Fruit fly (Drosophila melanogaster): ENCODE measurements around the gene CG34284.

CG34284 gene

DNA sequence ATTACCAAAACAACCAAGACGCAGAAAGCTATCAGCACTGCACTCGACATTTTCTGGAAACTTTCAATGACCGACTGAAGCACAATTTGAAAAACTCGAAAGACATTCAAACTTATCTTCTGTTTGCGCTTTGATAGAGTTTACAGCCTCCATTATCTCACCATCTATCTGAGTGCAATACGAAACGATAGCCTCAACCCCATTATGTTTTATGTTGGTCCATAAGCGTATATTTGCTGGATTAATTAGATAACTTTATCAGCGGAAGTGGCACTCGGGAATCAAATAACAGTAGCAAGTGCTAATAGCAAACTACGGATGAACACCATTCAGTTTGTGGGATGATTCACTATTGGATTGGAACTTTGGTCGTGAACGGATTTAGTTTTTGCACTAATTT is at the start of gene CG34284:
Gene CG34284 (minus strand): TSS at position 76 of the 400 bp plus-strand sequence.
- no peak for TF ChIP-seq EcR (GFP tag; optimal IDR thresholded peaks at IDR 0.05)
- TF ChIP-seq usp (GFP tag; optimal IDR thresholded peaks at IDR 0.05), result no peak
- TF ChIP-seq CG8478 (optimal IDR thresholded peaks at IDR 0.05), result no peak
- TF ChIP-seq psq (optimal IDR thresholded peaks at IDR 0.05), result no peak
- TF ChIP-seq Dll (optimal IDR thresholded peaks at IDR 0.05), result no peak
- no peak for TF ChIP-seq pan (optimal IDR thresholded peaks at IDR 0.05)

- TF ChIP-seq psq (optimal IDR thresholded peaks at IDR 0.05) (no peak), CG8478 (optimal IDR thresholded peaks at IDR 0.05) (no peak), Dll (optimal IDR thresholded peaks at IDR 0.05) (no peak), EcR (GFP tag; optimal IDR thresholded peaks at IDR 0.05) (no peak), usp (GFP tag; optimal IDR thresholded peaks at IDR 0.05) (no peak), pan (optimal IDR thresholded peaks at IDR 0.05) (no peak)
Measured at dm6 chr3R:18949896-18950295, 47.2 kb upstream of the CG34284 start, which contains the start of gene CG43732. Gene CG43732, plus strand, starts transcription at chr3R:18950196.

DNA sequence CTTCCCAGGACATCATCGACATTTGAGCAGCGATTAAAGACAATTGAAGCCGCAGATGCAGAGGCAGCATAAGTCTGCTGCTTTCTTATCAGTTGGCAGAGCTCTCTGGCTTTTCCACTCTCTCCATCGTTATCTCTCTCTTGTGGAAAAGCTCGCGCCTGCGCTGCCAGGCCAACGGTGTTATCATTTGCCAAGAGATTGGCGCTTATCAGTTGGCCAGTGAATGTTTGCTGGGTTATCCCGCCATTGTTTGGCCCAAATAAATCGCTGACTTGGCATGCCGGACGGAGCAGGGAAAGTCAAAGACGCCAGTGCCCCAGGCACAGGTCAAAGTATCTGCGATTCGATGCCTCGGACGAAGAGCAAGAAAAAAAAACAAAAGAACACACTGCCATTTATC is 46.4 kb upstream of the CG34284 start:
- TF ChIP-seq Dll (optimal IDR thresholded peaks at IDR 0.05) (no peak), psq (optimal IDR thresholded peaks at IDR 0.05) (no peak), usp (GFP tag; optimal IDR thresholded peaks at IDR 0.05) (no peak), CG8478 (optimal IDR thresholded peaks at IDR 0.05) (no peak), pan (optimal IDR thresholded peaks at IDR 0.05) (no peak)

DNA sequence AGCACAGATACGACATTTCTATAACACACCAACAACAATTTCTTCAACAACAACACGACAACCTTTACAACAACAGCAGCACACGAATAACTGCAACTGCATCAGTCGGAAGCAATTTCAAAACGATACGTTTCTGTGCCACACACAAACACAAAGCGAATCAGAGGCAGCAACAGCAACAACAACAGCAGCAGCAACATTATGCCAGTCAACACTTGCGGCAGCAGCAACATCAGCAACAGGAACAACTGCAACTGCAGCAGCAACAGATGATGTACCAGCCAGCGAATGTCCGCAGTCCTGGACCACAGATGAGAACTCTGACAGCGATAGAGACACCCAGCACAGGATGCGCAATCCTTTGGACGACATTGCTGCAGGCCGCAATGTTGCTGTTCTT is 44.6 kb upstream of the CG34284 start:
- TF ChIP-seq EcR (GFP tag; optimal IDR thresholded peaks at IDR 0.05) (no peak), CG8478 (optimal IDR thresholded peaks at IDR 0.05) (no peak), psq (optimal IDR thresholded peaks at IDR 0.05) (no peak), Dll (optimal IDR thresholded peaks at IDR 0.05) (no peak), usp (GFP tag; optimal IDR thresholded peaks at IDR 0.05) (no peak), pan (optimal IDR thresholded peaks at IDR 0.05) (no peak)

DNA sequence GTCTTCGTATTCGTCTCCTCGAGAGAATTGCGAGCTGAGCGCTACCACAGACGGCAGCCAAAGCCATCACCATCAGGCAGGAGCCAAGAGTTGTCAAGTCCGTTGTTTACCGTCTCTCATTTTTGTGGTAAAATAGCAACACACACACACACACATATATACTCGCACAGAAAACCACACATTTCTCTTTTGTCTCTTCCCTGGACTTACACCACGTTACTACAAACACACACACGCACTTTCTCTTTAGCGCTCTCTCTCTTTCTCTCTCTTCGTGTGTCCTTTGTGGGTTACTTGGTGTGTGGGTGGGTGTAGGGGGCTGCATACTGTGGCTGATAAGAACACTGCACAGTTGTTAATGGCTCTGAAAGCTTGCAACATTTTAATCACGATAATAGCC is 29.0 kb upstream of the CG34284 start:
- TF ChIP-seq pan (optimal IDR thresholded peaks at IDR 0.05) (no peak), EcR (GFP tag; optimal IDR thresholded peaks at IDR 0.05) (no peak), Dll (optimal IDR thresholded peaks at IDR 0.05) (no peak), psq (optimal IDR thresholded peaks at IDR 0.05) (no peak), CG8478 (optimal IDR thresholded peaks at IDR 0.05) (no peak), usp (GFP tag; optimal IDR thresholded peaks at IDR 0.05) (no peak)

DNA sequence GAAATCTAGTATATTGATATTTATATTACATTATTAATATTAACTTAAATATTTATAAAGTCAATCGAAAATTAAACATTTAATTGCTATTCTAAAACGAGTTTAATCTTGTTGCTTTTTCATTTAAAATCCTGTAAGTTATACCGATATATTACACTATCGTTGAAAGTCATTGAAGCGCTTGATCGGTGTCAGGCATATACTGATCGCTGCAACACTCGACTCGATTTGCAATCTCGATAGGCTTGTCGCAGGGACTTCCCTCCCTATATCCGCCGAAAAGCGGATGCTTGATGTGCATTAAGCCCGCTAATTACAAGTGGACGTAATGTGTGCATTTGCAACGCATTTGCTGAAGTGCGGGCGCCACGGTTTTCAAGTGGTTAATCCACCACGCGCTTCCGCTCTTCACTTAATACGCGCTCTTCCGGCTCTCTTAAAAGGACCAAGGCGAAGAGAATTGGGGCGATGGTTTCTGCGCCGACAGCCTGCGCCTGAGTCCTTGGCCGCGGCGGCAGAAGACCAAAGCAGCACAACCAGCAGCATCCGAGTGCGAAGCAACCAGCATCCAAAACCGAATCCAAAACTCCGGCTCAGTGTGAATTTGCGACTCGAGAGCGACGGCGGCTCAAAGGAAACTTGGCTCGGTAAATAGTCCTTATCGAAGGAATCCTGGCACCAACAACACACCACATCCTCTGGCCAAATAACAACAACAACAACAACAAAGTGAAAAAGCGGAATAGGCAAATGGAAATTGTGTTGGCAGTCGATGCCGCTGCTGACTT is 26.4 kb upstream of the CG34284 start, which contains the start of gene CG42613:
Gene CG42613 (plus strand): TSS at position 279 of the 788 bp plus-strand sequence.
- TF ChIP-seq Dll (optimal IDR thresholded peaks at IDR 0.05) (peak; percentile 6), usp (GFP tag; optimal IDR thresholded peaks at IDR 0.05) (no peak)

- TF ChIP-seq psq (optimal IDR thresholded peaks at IDR 0.05), result no peak
- TF ChIP-seq pan (optimal IDR thresholded peaks at IDR 0.05), result no peak
- no peak for TF ChIP-seq usp (GFP tag; optimal IDR thresholded peaks at IDR 0.05)
- no peak for TF ChIP-seq Dll (optimal IDR thresholded peaks at IDR 0.05)
- no peak for TF ChIP-seq CG8478 (optimal IDR thresholded peaks at IDR 0.05)
- no peak for TF ChIP-seq EcR (GFP tag; optimal IDR thresholded peaks at IDR 0.05)
Measured at dm6 chr3R:18928346-18928917, 25.7 kb upstream of the CG34284 start, which contains the start of gene Mpc1. Gene Mpc1, minus strand, starts transcription at chr3R:18928659.

dm6 chr3R:18924636-18924977 is 21.9 kb upstream of the CG34284 start:
- TF ChIP-seq Dll (optimal IDR thresholded peaks at IDR 0.05), result no peak
- no peak for TF ChIP-seq psq (optimal IDR thresholded peaks at IDR 0.05)
- TF ChIP-seq EcR (GFP tag; optimal IDR thresholded peaks at IDR 0.05), result no peak
- no peak for TF ChIP-seq CG8478 (optimal IDR thresholded peaks at IDR 0.05)

DNA sequence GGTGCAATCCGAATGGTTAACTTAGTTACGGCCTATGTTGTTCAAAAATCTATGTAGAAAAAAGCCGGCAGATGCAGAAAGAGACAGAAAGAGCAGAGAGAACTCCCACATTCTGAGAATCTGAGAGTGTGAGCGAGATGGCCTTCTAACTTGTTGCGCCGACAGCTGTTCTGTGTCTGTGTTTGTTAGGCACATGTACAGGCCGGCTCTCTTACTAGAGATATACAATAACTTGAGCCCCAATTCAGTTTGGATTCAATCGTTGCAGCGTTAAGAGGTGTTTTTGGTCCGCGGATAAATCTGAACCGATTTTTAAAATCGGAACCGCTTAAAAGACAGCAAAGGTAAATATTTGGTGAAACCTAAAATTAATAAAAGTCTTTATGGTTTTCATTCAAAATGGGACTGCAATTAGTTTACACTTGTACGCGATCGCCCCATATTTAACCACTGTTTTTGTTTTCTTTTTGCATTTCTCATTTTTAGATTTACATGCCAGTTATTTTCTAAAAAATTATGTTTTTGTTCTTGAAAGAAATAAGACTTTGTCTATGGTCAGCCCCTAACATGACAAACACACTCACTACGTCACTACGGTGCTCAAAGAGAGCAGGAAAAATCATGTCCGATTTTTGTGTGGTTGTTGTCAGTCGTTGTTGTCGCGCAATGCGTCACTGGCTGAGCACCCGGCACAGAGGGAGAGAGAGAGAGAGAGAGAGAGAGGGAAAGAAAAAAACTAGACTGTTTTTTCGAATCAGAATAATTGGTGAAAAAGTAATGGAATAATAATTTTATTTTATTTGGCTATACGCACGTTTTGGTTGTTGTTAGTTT is 21.3 kb upstream of the CG34284 start:
- TF ChIP-seq pan (optimal IDR thresholded peaks at IDR 0.05) (no peak), CG8478 (optimal IDR thresholded peaks at IDR 0.05) (peak; percentile 70)

DNA sequence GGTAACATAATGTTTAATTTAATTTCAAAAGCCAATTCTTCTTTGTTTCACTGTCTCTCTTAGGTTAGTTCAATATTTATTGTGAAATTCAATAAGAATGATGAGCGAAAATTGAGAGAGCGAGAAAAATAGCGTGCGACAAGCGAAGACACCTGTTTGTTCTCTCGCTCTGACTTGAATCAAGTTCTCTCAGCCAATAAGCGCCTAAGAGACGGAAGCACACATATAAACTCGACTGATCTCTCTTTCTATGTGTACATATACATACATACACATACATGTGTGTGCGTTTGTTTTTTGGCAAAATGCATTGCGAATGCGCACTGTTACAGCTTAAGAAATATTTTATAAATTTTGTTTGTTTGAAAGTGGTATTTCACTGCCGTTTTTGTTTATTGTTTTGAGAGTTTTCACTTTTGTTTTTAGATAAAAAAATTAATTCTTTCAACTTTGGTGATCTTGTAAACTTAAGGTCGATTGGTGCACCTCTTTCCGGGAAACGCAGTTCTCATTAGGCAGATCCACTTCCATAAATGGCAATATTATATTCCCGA is 20.6 kb upstream of the CG34284 start:
- TF ChIP-seq EcR (GFP tag; optimal IDR thresholded peaks at IDR 0.05) (no peak), usp (GFP tag; optimal IDR thresholded peaks at IDR 0.05) (no peak), CG8478 (optimal IDR thresholded peaks at IDR 0.05) (peak; percentile 62)

DNA sequence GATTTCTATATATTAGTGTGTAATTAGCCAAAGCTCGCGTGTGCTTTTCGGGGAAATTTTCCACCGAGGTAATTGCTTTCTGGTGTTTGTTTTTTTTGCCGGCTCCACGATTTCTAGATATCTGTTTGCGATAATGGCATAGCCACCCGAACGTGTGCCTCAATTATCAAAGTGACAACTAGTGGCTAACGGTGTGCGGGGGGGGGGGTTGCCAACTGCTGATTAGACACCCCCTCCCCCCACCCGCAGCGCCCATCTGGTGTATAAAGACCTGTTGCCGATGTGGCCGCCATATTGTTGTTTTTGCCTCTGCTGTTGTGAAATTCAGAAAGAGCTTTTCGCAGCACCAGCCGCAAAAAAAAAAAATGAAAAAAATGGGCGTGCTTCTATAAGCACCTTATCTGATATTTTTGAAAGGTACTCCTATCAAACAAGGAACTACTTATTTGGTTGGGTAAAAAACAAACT is 16.2 kb upstream of the CG34284 start:
- TF ChIP-seq CG8478 (optimal IDR thresholded peaks at IDR 0.05) (no peak), pan (optimal IDR thresholded peaks at IDR 0.05) (no peak), EcR (GFP tag; optimal IDR thresholded peaks at IDR 0.05) (no peak), usp (GFP tag; optimal IDR thresholded peaks at IDR 0.05) (no peak), Dll (optimal IDR thresholded peaks at IDR 0.05) (no peak), psq (optimal IDR thresholded peaks at IDR 0.05) (no peak)

All from whole organism.